Fruit fly (Drosophila melanogaster) whole organism, embryonic: ENCODE data around the gene Cul3.

Source experiments
- Aef1 ChIP-seq: fragments of 200-800 bp; sonication (Bioruptor generic); IDR thresholded peaks from 3 replicates; pipeline ENCODE4 v1.3.6; 2022; ENCODE audit warnings: missing biosample characterization, missing genetic modification characterization
- CG10274 ChIP-seq: fragments of 200-800 bp; sonication (Bioruptor generic); optimal IDR thresholded peaks from 3 replicates; lab custom pipeline; 2017; ENCODE audit warnings: missing biosample characterization, mild to moderate bottlenecking, missing genetic modification characterization
- CG12104 ChIP-seq: fragments of 200-800 bp; sonication (Bioruptor generic); optimal IDR thresholded peaks from 3 replicates; lab custom pipeline; 2016; ENCODE audit warnings: missing biosample characterization, missing genetic modification characterization
- CG12659 ChIP-seq: fragments of 200-800 bp; sonication (Bioruptor generic); optimal IDR thresholded peaks from 3 replicates; lab custom pipeline; 2017; ENCODE audit warnings: mild to moderate bottlenecking, missing biosample characterization, missing genetic modification reagents, missing genetic modification characterization
- CG13424 ChIP-seq: fragments of 200-800 bp; sonication (Bioruptor generic); optimal IDR thresholded peaks from 2 replicates; lab custom pipeline; 2019; ENCODE audit warnings: missing biosample characterization, mild to moderate bottlenecking, missing genetic modification characterization, moderate library complexity
- CG13775 ChIP-seq: fragments of 200-800 bp; sonication (Bioruptor generic); optimal IDR thresholded peaks from 3 replicates; lab custom pipeline; 2017; ENCODE audit warnings: missing biosample characterization, mild to moderate bottlenecking, missing genetic modification characterization
- CG13894 ChIP-seq: fragments of 200-800 bp; sonication (Bioruptor generic); optimal IDR thresholded peaks from 3 replicates; lab custom pipeline; 2018; ENCODE audit warnings: missing biosample characterization, mild to moderate bottlenecking, missing genetic modification characterization, moderate library complexity
- CG14050 ChIP-seq: fragments of 200-800 bp; sonication (Bioruptor generic); IDR thresholded peaks from 3 replicates; pipeline ENCODE4 v1.3.6; 2022; ENCODE audit warnings: missing biosample characterization, missing genetic modification characterization
- CG15696 ChIP-seq: fragments of 200-800 bp; sonication (Bioruptor generic); optimal IDR thresholded peaks from 2 replicates; lab custom pipeline; 2019; ENCODE audit warnings: missing biosample characterization, mild to moderate bottlenecking, missing genetic modification characterization, moderate library complexity
- CG1602 ChIP-seq: fragments of 200-800 bp; sonication (Bioruptor generic); optimal IDR thresholded peaks from 3 replicates; lab custom pipeline; 2016; ENCODE audit warnings: missing biosample characterization, missing genetic modification characterization
- CG17829 ChIP-seq: fragments of 200-800 bp; optimal IDR thresholded peaks from 2 replicates; lab custom pipeline; 2019; ENCODE audit warnings: missing biosample characterization, mild to moderate bottlenecking, missing genetic modification characterization, moderate library complexity
- CG18262 ChIP-seq: fragments of 200-800 bp; optimal IDR thresholded peaks from 3 replicates; lab custom pipeline; 2019; ENCODE audit warnings: missing biosample characterization, mild to moderate bottlenecking, missing genetic modification characterization, moderate library complexity
- CG32772 ChIP-seq: fragments of 200-800 bp; sonication (Bioruptor generic); IDR thresholded peaks from 2 replicates; pipeline ENCODE4 v1.3.6; 2022; ENCODE audit warnings: missing biosample characterization, missing genetic modification characterization
- CG34224 ChIP-seq: fragments of 200-800 bp; sonication (Bioruptor generic); IDR thresholded peaks from 3 replicates; pipeline ENCODE4 v1.3.6; 2022; ENCODE audit warnings: missing biosample characterization, missing genetic modification characterization; ENCODE audit not compliant: partially characterized antibody
- CG6254 ChIP-seq: fragments of 200-800 bp; sonication (Bioruptor generic); optimal IDR thresholded peaks from 3 replicates; lab custom pipeline; 2017; ENCODE audit warnings: mild to moderate bottlenecking, missing biosample characterization, missing genetic modification reagents, missing genetic modification characterization
- CG6854 ChIP-seq: fragments of 200-800 bp; sonication (Bioruptor generic); optimal IDR thresholded peaks from 3 replicates; lab custom pipeline; 2017; ENCODE audit warnings: missing biosample characterization, mild to moderate bottlenecking, missing genetic modification characterization
- CG7372 ChIP-seq: fragments of 200-800 bp; sonication (Bioruptor generic); IDR thresholded peaks from 2 replicates; pipeline ENCODE4 v1.3.6; 2022; ENCODE audit warnings: missing biosample characterization, missing genetic modification characterization
- Camta ChIP-seq: fragments of 200-800 bp; sonication (Bioruptor generic); optimal IDR thresholded peaks from 2 replicates; lab custom pipeline; 2016; ENCODE audit warnings: missing biosample characterization, missing genetic modification characterization
- Dp ChIP-seq: fragments of 200-800 bp; sonication (Bioruptor generic); optimal IDR thresholded peaks from 2 replicates; lab custom pipeline; 2018; ENCODE audit warnings: missing biosample characterization, mild to moderate bottlenecking, missing genetic modification characterization, moderate library complexity
- Hand ChIP-seq: fragments of 200-800 bp; sonication (Bioruptor generic); optimal IDR thresholded peaks from 2 replicates; lab custom pipeline; 2017; ENCODE audit warnings: mild to moderate bottlenecking, missing biosample characterization, missing genetic modification reagents, missing genetic modification characterization
- Hmr ChIP-seq: fragments of 200-800 bp; sonication (Bioruptor generic); optimal IDR thresholded peaks from 3 replicates; lab custom pipeline; 2017; ENCODE audit warnings: mild to moderate bottlenecking, missing biosample characterization, missing genetic modification reagents, missing genetic modification characterization
- Hr51 ChIP-seq, 2 experiments: fragments of 200-800 bp; sonication (Bioruptor generic); optimal IDR thresholded peaks; 2 replicates in 1 of 2; 3 replicates in 1 of 2; lab custom pipeline; 2016 to 2018; ENCODE audit warnings: missing biosample characterization in 2 of 2, missing genetic modification characterization in 2 of 2, mild to moderate bottlenecking in 1 of 2, moderate library complexity in 1 of 2
- Lhr ChIP-seq: fragments of 200-800 bp; sonication (Bioruptor generic); optimal IDR thresholded peaks from 3 replicates; lab custom pipeline; 2017; ENCODE audit warnings: mild to moderate bottlenecking, missing biosample characterization, missing genetic modification reagents, missing genetic modification characterization
- Oaz ChIP-seq: fragments of 200-800 bp; sonication (Bioruptor generic); IDR thresholded peaks from 2 replicates; pipeline ENCODE4 v1.3.6; 2022; ENCODE audit warnings: missing biosample characterization, missing genetic modification characterization
- PHDP ChIP-seq: fragments of 200-800 bp; sonication (Bioruptor generic); optimal IDR thresholded peaks from 3 replicates; lab custom pipeline; 2018; ENCODE audit warnings: missing biosample characterization, mild to moderate bottlenecking, missing genetic modification characterization, moderate library complexity
- Rfx ChIP-seq: fragments of 200-800 bp; sonication (Bioruptor generic); IDR thresholded peaks from 2 replicates; pipeline ENCODE4 v1.3.6; 2022; ENCODE audit warnings: missing biosample characterization, missing genetic modification characterization
- amos ChIP-seq: fragments of 200-800 bp; sonication (Bioruptor generic); IDR thresholded peaks from 2 replicates; pipeline ENCODE4 v1.3.6; 2022; ENCODE audit warnings: missing biosample characterization, missing genetic modification characterization; ENCODE audit not compliant: partially characterized antibody
- az2 ChIP-seq: fragments of 200-800 bp; sonication (Bioruptor generic); optimal IDR thresholded peaks from 3 replicates; lab custom pipeline; 2016; ENCODE audit warnings: missing biosample characterization, missing genetic modification characterization
- bbx ChIP-seq: fragments of 200-800 bp; sonication (Bioruptor generic); IDR thresholded peaks from 2 replicates; pipeline ENCODE4 v1.3.6; 2022; ENCODE audit warnings: missing biosample characterization, missing genetic modification characterization; ENCODE audit not compliant: partially characterized antibody
- btn ChIP-seq: fragments of 200-800 bp; sonication (Bioruptor generic); optimal IDR thresholded peaks from 2 replicates; lab custom pipeline; 2016; ENCODE audit warnings: missing biosample characterization, missing genetic modification characterization
- cato ChIP-seq: fragments of 200-800 bp; sonication (Bioruptor generic); optimal IDR thresholded peaks from 2 replicates; lab custom pipeline; 2016; ENCODE audit warnings: missing biosample characterization, missing genetic modification characterization, borderline replicate concordance
- caup ChIP-seq: fragments of 200-800 bp; sonication (Bioruptor generic); optimal IDR thresholded peaks from 3 replicates; lab custom pipeline; 2017; ENCODE audit warnings: missing biosample characterization, mild to moderate bottlenecking, missing genetic modification characterization, moderate library complexity; ENCODE audit not compliant: severe bottlenecking
- cwo ChIP-seq: fragments of 200-800 bp; sonication (Bioruptor generic); optimal IDR thresholded peaks from 3 replicates; lab custom pipeline; 2017; ENCODE audit warnings: missing biosample characterization, missing genetic modification characterization, mild to moderate bottlenecking, moderate library complexity, missing genetic modification reagents
- dmrt11E ChIP-seq: fragments of 200-800 bp; sonication (Bioruptor generic); optimal IDR thresholded peaks from 3 replicates; lab custom pipeline; 2018; ENCODE audit warnings: missing biosample characterization, mild to moderate bottlenecking, missing genetic modification characterization, moderate library complexity
- esg ChIP-seq: fragments of 200-800 bp; sonication (Bioruptor generic); conservative IDR thresholded peaks from 2 replicates; pipeline ENCODE4 v1.3.6; 2022; ENCODE audit warnings: missing biosample characterization, missing genetic modification characterization
- ewg ChIP-seq: fragments of 200-800 bp; sonication (Bioruptor generic); optimal IDR thresholded peaks from 3 replicates; lab custom pipeline; 2017; ENCODE audit warnings: mild to moderate bottlenecking, missing biosample characterization, missing genetic modification reagents, missing genetic modification characterization
- fd3F ChIP-seq: fragments of 200-800 bp; sonication (Bioruptor generic); optimal IDR thresholded peaks from 2 replicates; lab custom pipeline; 2018; ENCODE audit warnings: missing biosample characterization, mild to moderate bottlenecking, missing genetic modification characterization, moderate library complexity
- gfzf ChIP-seq: fragments of 200-800 bp; sonication (Bioruptor generic); optimal IDR thresholded peaks from 2 replicates; lab custom pipeline; 2016; ENCODE audit warnings: missing biosample characterization, mild to moderate bottlenecking, missing genetic modification characterization, moderate library complexity
- grau ChIP-seq: fragments of 200-800 bp; optimal IDR thresholded peaks from 3 replicates; lab custom pipeline; 2019; ENCODE audit warnings: missing biosample characterization, mild to moderate bottlenecking, missing genetic modification characterization, moderate library complexity
- lab ChIP-seq: fragments of 200-800 bp; sonication (Bioruptor generic); optimal IDR thresholded peaks from 3 replicates; lab custom pipeline; 2017; ENCODE audit warnings: missing biosample characterization, missing genetic modification characterization, mild to moderate bottlenecking, moderate library complexity, missing genetic modification reagents
- luna ChIP-seq: fragments of 200-800 bp; sonication (Bioruptor generic); optimal IDR thresholded peaks from 2 replicates; lab custom pipeline; 2016; ENCODE audit warnings: missing biosample characterization, missing genetic modification characterization
- nerfin-1 ChIP-seq: fragments of 200-800 bp; sonication (Bioruptor generic); optimal IDR thresholded peaks from 3 replicates; lab custom pipeline; 2019; ENCODE audit warnings: missing biosample characterization, mild to moderate bottlenecking, missing genetic modification characterization, moderate library complexity
- sens ChIP-seq: fragments of 200-800 bp; sonication (Bioruptor generic); peaks from one replicate; lab custom pipeline; 2016; ENCODE audit warnings: missing biosample characterization, missing genetic modification characterization
- stwl ChIP-seq: fragments of 200-800 bp; sonication (Bioruptor generic); optimal IDR thresholded peaks from 3 replicates; lab custom pipeline; 2018; ENCODE audit warnings: missing biosample characterization, mild to moderate bottlenecking, missing genetic modification characterization, moderate library complexity
- sug ChIP-seq: fragments of 200-800 bp; optimal IDR thresholded peaks from 2 replicates; lab custom pipeline; 2019; ENCODE audit warnings: missing biosample characterization, mild to moderate bottlenecking, missing genetic modification characterization, moderate library complexity
- tup ChIP-seq: fragments of 200-800 bp; sonication (Bioruptor generic); optimal IDR thresholded peaks from 2 replicates; lab custom pipeline; 2016; ENCODE audit warnings: missing biosample characterization, mild to moderate bottlenecking, missing genetic modification characterization, moderate library complexity
- unpg ChIP-seq: fragments of 200-800 bp; sonication (Bioruptor generic); optimal IDR thresholded peaks from 3 replicates; lab custom pipeline; 2018; ENCODE audit warnings: missing biosample characterization, mild to moderate bottlenecking, missing genetic modification characterization, moderate library complexity

The Cul3 gene

dm6 chr2L:15248163-15249005, 23.4 kb downstream of the Cul3 start, which contains the start of gene dao (continued):
- TF ChIP-seq dmrt11E (tag; lab: Kevin White, UChicago) = peak; percentile 31
- peak; percentile 18 for TF ChIP-seq Camta (GFP tag; lab: Kevin White, UChicago)
- peak; percentile 52 for TF ChIP-seq stwl (tag; lab: Kevin White, UChicago)
- TF ChIP-seq Rfx (GFP tag; lab: Robert Waterston, UW) = peak; percentile 78
- peak; percentile 34 for TF ChIP-seq sug (tag; lab: Kevin White, UChicago)
- TF ChIP-seq gfzf (GFP tag; lab: Kevin White, UChicago) = peak; percentile 20
- TF ChIP-seq Dp (GFP tag; lab: Kevin White, UChicago) = peak; percentile 86
- peak; percentile 68 for TF ChIP-seq CG1602 (GFP tag; lab: Kevin White, UChicago)
- TF ChIP-seq nerfin-1 (tag; lab: Kevin White, UChicago) = peak; percentile 11
- peak; percentile 1 for TF ChIP-seq caup (GFP tag; lab: Kevin White, UChicago)
- peak; percentile 36 for TF ChIP-seq PHDP (tag; lab: Kevin White, UChicago)
- TF ChIP-seq Hand (GFP tag; lab: Kevin White, UChicago) = no peak
- TF ChIP-seq Aef1 (GFP tag; lab: Robert Waterston, UW) = peak; percentile 65
- TF ChIP-seq fd3F (GFP tag; lab: Kevin White, UChicago) = peak; percentile 21
- TF ChIP-seq CG6254 (GFP tag; lab: Kevin White, UChicago) = no peak
- peak; percentile 65 for TF ChIP-seq esg
- TF ChIP-seq btn = no peak
- TF ChIP-seq CG14050 (GFP tag; lab: Robert Waterston, UW) = no peak
- no peak for TF ChIP-seq CG13894 (tag; lab: Kevin White, UChicago)
- peak; percentile 51 for TF ChIP-seq CG12659 (GFP tag; lab: Kevin White, UChicago)
- TF ChIP-seq CG6854 = no peak
- peak; percentile 46 for TF ChIP-seq CG18262
- peak; percentile 14 to 31 for TF ChIP-seq Hr51 (GFP tag; optimal IDR thresholded peaks at IDR 0.05; lab: Kevin White, UChicago)
- TF ChIP-seq az2 (GFP tag; lab: Kevin White, UChicago) = peak; percentile 61
- TF ChIP-seq CG7372 = no peak
- TF ChIP-seq bbx = peak; percentile 78
- peak; percentile 16 for TF ChIP-seq CG12104 (GFP tag; lab: Kevin White, UChicago)
- peak; percentile 34 for TF ChIP-seq cato (GFP tag; lab: Kevin White, UChicago)
- no peak for TF ChIP-seq luna (GFP tag; lab: Kevin White, UChicago)
- TF ChIP-seq cwo = no peak
- peak; percentile 58 for TF ChIP-seq Lhr (GFP tag; lab: Kevin White, UChicago)
- peak; percentile 63 for TF ChIP-seq CG13775 (GFP tag; lab: Kevin White, UChicago)
- peak; percentile 32 for TF ChIP-seq unpg (GFP tag; lab: Kevin White, UChicago)
- no peak for TF ChIP-seq tup
- TF ChIP-seq CG34224 (GFP tag; lab: Robert Waterston, UW) = peak; percentile 59; the same call in 2 of the 3 replicates
- peak; percentile 78 for TF ChIP-seq amos
- peak; percentile 39 for TF ChIP-seq CG13424 (tag; lab: Kevin White, UChicago)
- TF ChIP-seq sens (GFP tag; lab: Kevin White, UChicago) = peak; percentile 84
- peak; percentile 58 for TF ChIP-seq grau (tag; lab: Kevin White, UChicago)
- TF ChIP-seq lab = peak; percentile 18
- peak; percentile 66; the same call in 1 of the 2 replicates for TF ChIP-seq CG32772 (GFP tag; lab: Robert Waterston, UW)
- TF ChIP-seq Oaz (GFP tag; lab: Robert Waterston, UW) = 0 out of 2 replicates have a peak, but pooled peaks have one; percentile 22
- TF ChIP-seq CG15696 (tag; lab: Kevin White, UChicago) = peak; percentile 45
- TF ChIP-seq Hmr (GFP tag; lab: Kevin White, UChicago) = peak; percentile 53
- TF ChIP-seq ewg = peak; percentile 26
- no peak for TF ChIP-seq CG10274 (GFP tag; lab: Kevin White, UChicago)
- peak; percentile 13 for TF ChIP-seq CG17829 (tag; lab: Kevin White, UChicago)
